Worm (Caenorhabditis elegans): Measurements from ENCODE around the gene unc-16.

Gene unc-16

ce11 chrIII:9507799-9508198, 38.3 kb upstream of the unc-16 start, which contains the start of gene vha-14:
Gene vha-14 (plus strand): TSS chrIII:9508100.
- no peak for TF ChIP-seq mxl-1 (tag; optimal IDR thresholded peaks at IDR 0.05)
- TF ChIP-seq bed-2 (GFP tag; IDR thresholded peaks at IDR 0.05): no peak
- TF ChIP-seq B0019.2 (GFP tag; conservative IDR thresholded peaks at IDR 0.05): no peak
- TF ChIP-seq nhr-80 (tag; optimal IDR thresholded peaks at IDR 0.05): peak; percentile 63
- no peak for TF ChIP-seq xnd-1 (tag; optimal IDR thresholded peaks at IDR 0.05)
- TF ChIP-seq snpc-1.3 (tag; optimal IDR thresholded peaks at IDR 0.05; ENCODE audit: insufficient read depth): no peak
- TF ChIP-seq nhr-27 (tag; optimal IDR thresholded peaks at IDR 0.05): no peak
- peak; percentile 38; the same call in 1 of the 2 replicates for TF ChIP-seq mcd-1 (GFP tag; IDR thresholded peaks at IDR 0.05)
- TF ChIP-seq snpc-4 (GFP tag; optimal IDR thresholded peaks at IDR 0.05): no peak
- no peak for TF ChIP-seq snpc-4 (tag; optimal IDR thresholded peaks at IDR 0.05)
- TF ChIP-seq rec-8 (tag; optimal IDR thresholded peaks at IDR 0.05): no peak
- no peak for TF ChIP-seq B0336.3 (GFP tag; IDR thresholded peaks at IDR 0.05)
- no peak for TF ChIP-seq gei-17 (GFP tag; optimal IDR thresholded peaks at IDR 0.05)
- no peak for TF ChIP-seq let-607 (tag; optimal IDR thresholded peaks at IDR 0.05)
- no peak for TF ChIP-seq lin-40 (tag; optimal IDR thresholded peaks at IDR 0.05)
- peak; percentile 39 for TF ChIP-seq attf-5 (GFP tag; optimal IDR thresholded peaks at IDR 0.05)
- TF ChIP-seq zim-3 (tag; optimal IDR thresholded peaks at IDR 0.05): no peak
- TF ChIP-seq Y56A3A.18 (GFP tag; IDR thresholded peaks at IDR 0.05): no peak
- no peak for TF ChIP-seq lin-26 (GFP tag; IDR thresholded peaks at IDR 0.05)
- TF ChIP-seq lag-1 (GFP tag; IDR thresholded peaks at IDR 0.05): no peak
- no peak for TF ChIP-seq ets-4 (GFP tag; optimal IDR thresholded peaks at IDR 0.05)
- TF ChIP-seq F23B12.7 (tag; optimal IDR thresholded peaks at IDR 0.05; ENCODE audit: insufficient read depth): peak; percentile 25
- no peak for TF ChIP-seq repo-1 (tag; optimal IDR thresholded peaks at IDR 0.05)
- TF ChIP-seq him-1 (tag; optimal IDR thresholded peaks at IDR 0.05): no peak
- no peak for TF ChIP-seq nfyb-1 (GFP tag; IDR thresholded peaks at IDR 0.05)
- no peak for TF ChIP-seq madf-10 (tag; optimal IDR thresholded peaks at IDR 0.05)
- no peak for TF ChIP-seq egl-18 (GFP tag; IDR thresholded peaks at IDR 0.05)
- TF ChIP-seq rcor-1 (GFP tag; IDR thresholded peaks at IDR 0.05): no peak

- TF ChIP-seq ztf-22 (GFP tag; optimal IDR thresholded peaks at IDR 0.05) (no peak), tbp1 (GFP tag; optimal IDR thresholded peaks at IDR 0.05) (no peak), lir-1 (GFP tag; conservative IDR thresholded peaks at IDR 0.05) (no peak), Y53G8AR.9 (GFP tag; conservative IDR thresholded peaks at IDR 0.05) (peak; percentile 70), xnd-1 (tag; optimal IDR thresholded peaks at IDR 0.05) (peak; percentile 9), nhr-179 (tag; optimal IDR thresholded peaks at IDR 0.05) (peak; percentile 4), nhr-27 (tag; optimal IDR thresholded peaks at IDR 0.05) (peak; percentile 65), madf-3 (GFP tag; IDR thresholded peaks at IDR 0.05) (0 out of 2 replicates have a peak, but pooled peaks have one; percentile 29), snpc-1.3 (tag; optimal IDR thresholded peaks at IDR 0.05; ENCODE audit: insufficient read depth) (no peak), D2030.7 (GFP tag; IDR thresholded peaks at IDR 0.05) (no peak), ekl-4 (GFP tag; IDR thresholded peaks at IDR 0.05) (no peak), lsl-1 (GFP tag; optimal IDR thresholded peaks at IDR 0.05) (no peak), sptf-2 (GFP tag; optimal IDR thresholded peaks at IDR 0.05) (no peak), chd-7 (tag; optimal IDR thresholded peaks at IDR 0.05) (peak; percentile 65), F39B2.1 (GFP tag; IDR thresholded peaks at IDR 0.05) (no peak), aptf-2 (GFP tag; conservative IDR thresholded peaks at IDR 0.05) (no peak), pha-4 (tag; optimal IDR thresholded peaks at IDR 0.05) (no peak), tlf-1 (GFP tag; optimal IDR thresholded peaks at IDR 0.05) (peak; percentile 77), hmg-1.2 (GFP tag; IDR thresholded peaks at IDR 0.05) (peak; percentile 11), him-1 (tag; optimal IDR thresholded peaks at IDR 0.05) (peak; percentile 38), F23B12.7 (tag; optimal IDR thresholded peaks at IDR 0.05; ENCODE audit: insufficient read depth) (no peak), fkh-3 (tag; optimal IDR thresholded peaks at IDR 0.05) (no peak), atf-7 (tag; optimal IDR thresholded peaks at IDR 0.05) (peak; percentile 51), F57C9.4 (tag; optimal IDR thresholded peaks at IDR 0.05) (no peak)
These were observed 36.2 kb upstream of the unc-16 start for ce11 chrIII:9509764-9510370.

Measured in whole organism, young adult.